Fruit fly (Drosophila melanogaster) whole organism, embryonic: ENCODE measurements around the gene CG3862.

Experiments
- Ada2b ChIP-seq: fragments of 200-800 bp; sonication (Bioruptor generic); IDR thresholded peaks from 2 replicates; pipeline ENCODE4 v1.3.6; 2022; ENCODE audit warnings: missing biosample characterization, missing genetic modification characterization
- Atf6 ChIP-seq: fragments of 200-800 bp; sonication (Bioruptor generic); IDR thresholded peaks from 2 replicates; pipeline ENCODE4 v1.3.6; 2022; ENCODE audit warnings: missing biosample characterization, missing genetic modification characterization
- CG10565 ChIP-seq: fragments of 200-800 bp; sonication (Bioruptor generic); optimal IDR thresholded peaks from 3 replicates; lab custom pipeline; 2016; ENCODE audit warnings: missing biosample characterization, mild to moderate bottlenecking, missing genetic modification characterization
- CG11085 ChIP-seq: fragments of 200-800 bp; sonication (Bioruptor generic); IDR thresholded peaks from 2 replicates; pipeline ENCODE4 v1.3.6; 2022; ENCODE audit warnings: missing biosample characterization, missing genetic modification characterization
- CG11723 ChIP-seq: fragments of 200-800 bp; sonication (Bioruptor generic); optimal IDR thresholded peaks from 2 replicates; lab custom pipeline; 2017; ENCODE audit warnings: missing biosample characterization, mild to moderate bottlenecking, missing genetic modification characterization
- CG14050 ChIP-seq: fragments of 200-800 bp; sonication (Bioruptor generic); IDR thresholded peaks from 3 replicates; pipeline ENCODE4 v1.3.6; 2022; ENCODE audit warnings: missing biosample characterization, missing genetic modification characterization
- CG15011 ChIP-seq: fragments of 200-800 bp; sonication (Bioruptor generic); optimal IDR thresholded peaks from 3 replicates; lab custom pipeline; 2018; ENCODE audit warnings: missing biosample characterization, mild to moderate bottlenecking, missing genetic modification characterization
- CG15073 ChIP-seq: fragments of 200-800 bp; sonication (Bioruptor generic); optimal IDR thresholded peaks from 2 replicates; lab custom pipeline; 2016; ENCODE audit warnings: missing biosample characterization, missing genetic modification characterization
- CG2120 ChIP-seq: fragments of 200-800 bp; sonication (Bioruptor generic); optimal IDR thresholded peaks from 3 replicates; lab custom pipeline; 2016; ENCODE audit warnings: missing biosample characterization, missing genetic modification characterization
- CG2678 ChIP-seq: fragments of 200-800 bp; sonication (Bioruptor generic); optimal IDR thresholded peaks from 3 replicates; lab custom pipeline; 2019; ENCODE audit warnings: missing biosample characterization, mild to moderate bottlenecking, missing genetic modification characterization, moderate library complexity
- CG31365 ChIP-seq: fragments of 200-800 bp; sonication (Bioruptor generic); optimal IDR thresholded peaks from 2 replicates; lab custom pipeline; 2018; ENCODE audit warnings: missing biosample characterization, mild to moderate bottlenecking, missing genetic modification characterization
- CG33213 ChIP-seq: fragments of 200-800 bp; sonication (Bioruptor generic); optimal IDR thresholded peaks from 3 replicates; lab custom pipeline; 2016; ENCODE audit warnings: missing biosample characterization, missing genetic modification characterization
- CG34224 ChIP-seq: fragments of 200-800 bp; sonication (Bioruptor generic); IDR thresholded peaks from 3 replicates; pipeline ENCODE4 v1.3.6; 2022; ENCODE audit warnings: missing biosample characterization, missing genetic modification characterization; ENCODE audit not compliant: partially characterized antibody
- CG3838 ChIP-seq: fragments of 200-800 bp; sonication (Bioruptor generic); optimal IDR thresholded peaks from 3 replicates; lab custom pipeline; 2016; ENCODE audit warnings: missing biosample characterization, missing genetic modification characterization
- CG3995 ChIP-seq: fragments of 200-800 bp; sonication (Bioruptor generic); optimal IDR thresholded peaks from 3 replicates; lab custom pipeline; 2016; ENCODE audit warnings: missing biosample characterization, missing genetic modification characterization
- CG4360 ChIP-seq: fragments of 200-800 bp; sonication (Bioruptor generic); IDR thresholded peaks from 2 replicates; pipeline ENCODE4 v1.3.6; 2022; ENCODE audit warnings: missing biosample characterization, missing genetic modification characterization
- CG6254 ChIP-seq: fragments of 200-800 bp; sonication (Bioruptor generic); optimal IDR thresholded peaks from 3 replicates; lab custom pipeline; 2017; ENCODE audit warnings: mild to moderate bottlenecking, missing biosample characterization, missing genetic modification reagents, missing genetic modification characterization
- CG8290 ChIP-seq, 3 experiments: fragments of 200-800 bp; sonication (Bioruptor generic); optimal IDR thresholded peaks; 2 replicates each; lab custom pipeline; 2016 to 2019; ENCODE audit warnings: missing biosample characterization in 3 of 3, missing genetic modification characterization in 3 of 3, mild to moderate bottlenecking in 2 of 3, moderate library complexity in 1 of 3
- CG8359 ChIP-seq: fragments of 200-800 bp; sonication (Bioruptor generic); optimal IDR thresholded peaks from 2 replicates; lab custom pipeline; 2017; ENCODE audit warnings: missing biosample characterization, mild to moderate bottlenecking, missing genetic modification characterization, borderline replicate concordance
- CG8924 ChIP-seq: fragments of 200-800 bp; optimal IDR thresholded peaks from 3 replicates; lab custom pipeline; 2019; ENCODE audit warnings: missing biosample characterization, mild to moderate bottlenecking, missing genetic modification characterization, moderate library complexity
- CG9609 ChIP-seq: fragments of 200-800 bp; sonication (Bioruptor generic); optimal IDR thresholded peaks from 3 replicates; lab custom pipeline; 2016; ENCODE audit warnings: missing biosample characterization, missing genetic modification characterization
- CHES-1-like ChIP-seq: fragments of 200-800 bp; sonication (Bioruptor generic); optimal IDR thresholded peaks from 2 replicates; lab custom pipeline; 2016; ENCODE audit warnings: missing biosample characterization, missing genetic modification characterization
- Opbp ChIP-seq: fragments of 200-800 bp; sonication (Bioruptor generic); IDR thresholded peaks from 3 replicates; pipeline ENCODE4 v1.3.6; 2022; ENCODE audit warnings: missing biosample characterization, missing genetic modification characterization; ENCODE audit not compliant: partially characterized antibody
- Sox100B ChIP-seq: fragments of 200-800 bp; sonication (Bioruptor generic); optimal IDR thresholded peaks from 3 replicates; lab custom pipeline; 2018; ENCODE audit warnings: missing biosample characterization, mild to moderate bottlenecking, missing genetic modification characterization
- Sox102F ChIP-seq: fragments of 200-800 bp; sonication (Bioruptor generic); optimal IDR thresholded peaks from 2 replicates; lab custom pipeline; 2018; ENCODE audit warnings: missing biosample characterization, mild to moderate bottlenecking, missing genetic modification characterization, moderate library complexity
- Ssrp ChIP-seq: fragments of 200-800 bp; sonication (Bioruptor generic); optimal IDR thresholded peaks from 2 replicates; lab custom pipeline; 2018; ENCODE audit warnings: missing biosample characterization, mild to moderate bottlenecking, missing genetic modification characterization, moderate library complexity
- Xrp1 ChIP-seq: fragments of 200-800 bp; sonication (Bioruptor generic); IDR thresholded peaks from 2 replicates; pipeline ENCODE4 v1.3.6; 2022; ENCODE audit warnings: missing biosample characterization, missing genetic modification characterization
- al ChIP-seq: fragments of 200-800 bp; sonication (Bioruptor generic); IDR thresholded peaks from 2 replicates; pipeline ENCODE4 v1.3.6; 2022; ENCODE audit warnings: missing biosample characterization, missing genetic modification characterization
- cas ChIP-seq: fragments of 200-800 bp; sonication (Bioruptor generic); IDR thresholded peaks from 2 replicates; pipeline ENCODE4 v1.3.6; 2022; ENCODE audit warnings: missing biosample characterization, missing genetic modification characterization
- corto ChIP-seq: fragments of 200-800 bp; sonication (Bioruptor generic); optimal IDR thresholded peaks from 2 replicates; lab custom pipeline; 2016; ENCODE audit warnings: missing biosample characterization, mild to moderate bottlenecking, missing genetic modification characterization, moderate library complexity
- croc ChIP-seq: fragments of 200-800 bp; sonication (Bioruptor generic); conservative IDR thresholded peaks from 3 replicates; pipeline ENCODE4 v1.3.6; 2022; ENCODE audit warnings: missing biosample characterization, missing genetic modification characterization
- dmrt11E ChIP-seq: fragments of 200-800 bp; sonication (Bioruptor generic); optimal IDR thresholded peaks from 3 replicates; lab custom pipeline; 2018; ENCODE audit warnings: missing biosample characterization, mild to moderate bottlenecking, missing genetic modification characterization, moderate library complexity
- esg ChIP-seq: fragments of 200-800 bp; sonication (Bioruptor generic); conservative IDR thresholded peaks from 2 replicates; pipeline ENCODE4 v1.3.6; 2022; ENCODE audit warnings: missing biosample characterization, missing genetic modification characterization
- fru ChIP-seq: fragments of >200 bp; optimal IDR thresholded peaks from 2 replicates; lab custom pipeline; 2017
- ftz-f1 ChIP-seq: fragments of 200-800 bp; sonication (Bioruptor generic); optimal IDR thresholded peaks from 2 replicates; lab custom pipeline; 2016; ENCODE audit warnings: missing biosample characterization, missing genetic modification characterization
- gt ChIP-seq: fragments of 200-800 bp; sonication (Bioruptor generic); IDR thresholded peaks from 2 replicates; pipeline ENCODE4 v1.3.6; 2022; ENCODE audit warnings: missing biosample characterization, missing genetic modification characterization
- her ChIP-seq: fragments of 200-800 bp; sonication (Bioruptor generic); optimal IDR thresholded peaks from 2 replicates; lab custom pipeline; 2016; ENCODE audit warnings: missing biosample characterization, missing genetic modification characterization
- jing ChIP-seq: fragments of 200-800 bp; sonication (Bioruptor generic); optimal IDR thresholded peaks from 2 replicates; lab custom pipeline; 2018; ENCODE audit warnings: missing biosample characterization, mild to moderate bottlenecking, missing genetic modification characterization
- kni ChIP-seq: fragments of 200-800 bp; sonication (Bioruptor generic); optimal IDR thresholded peaks from 3 replicates; lab custom pipeline; 2017; ENCODE audit warnings: mild to moderate bottlenecking, missing biosample characterization, missing genetic modification reagents, missing genetic modification characterization
- lilli ChIP-seq: fragments of 200-800 bp; sonication (Bioruptor generic); optimal IDR thresholded peaks from 3 replicates; lab custom pipeline; 2016; ENCODE audit warnings: missing biosample characterization, missing genetic modification characterization
- nerfin-2 ChIP-seq: fragments of 200-800 bp; sonication (Bioruptor generic); IDR thresholded peaks from 2 replicates; pipeline ENCODE4 v1.3.6; 2022; ENCODE audit warnings: missing biosample characterization, missing genetic modification characterization; ENCODE audit not compliant: partially characterized antibody
- org-1 ChIP-seq: fragments of 200-800 bp; sonication (Bioruptor generic); optimal IDR thresholded peaks from 2 replicates; lab custom pipeline; 2017; ENCODE audit warnings: missing biosample characterization, missing genetic modification characterization
- otp ChIP-seq: fragments of 200-800 bp; sonication (Bioruptor generic); IDR thresholded peaks from 3 replicates; pipeline ENCODE4, ENCODE4 v1.3.6; 2022; ENCODE audit warnings: missing biosample characterization, missing genetic modification characterization
- p53 ChIP-seq: fragments of 200-800 bp; sonication (Bioruptor generic); optimal IDR thresholded peaks from 2 replicates; lab custom pipeline; 2016; ENCODE audit warnings: missing biosample characterization, missing genetic modification characterization
- row ChIP-seq: fragments of 200-800 bp; sonication (Bioruptor generic); IDR thresholded peaks from 3 replicates; pipeline ENCODE4 v1.3.6; 2022; ENCODE audit warnings: missing biosample characterization, missing genetic modification characterization
- salm ChIP-seq: fragments of 200-800 bp; sonication (Bioruptor generic); optimal IDR thresholded peaks from 2 replicates; lab custom pipeline; 2018; ENCODE audit warnings: missing biosample characterization, mild to moderate bottlenecking, missing genetic modification characterization
- shn ChIP-seq: fragments of 200-800 bp; sonication (Bioruptor generic); optimal IDR thresholded peaks from 3 replicates; lab custom pipeline; 2016; ENCODE audit warnings: missing biosample characterization, missing genetic modification characterization
- slou ChIP-seq: fragments of 200-800 bp; sonication (Bioruptor generic); optimal IDR thresholded peaks from 3 replicates; lab custom pipeline; 2016; ENCODE audit warnings: missing biosample characterization, missing genetic modification characterization
- ssp ChIP-seq: fragments of 200-800 bp; sonication (Bioruptor generic); IDR thresholded peaks from 2 replicates; pipeline ENCODE4 v1.3.6; 2022; ENCODE audit warnings: missing biosample characterization, missing genetic modification characterization
- stc ChIP-seq: fragments of 200-800 bp; sonication (Bioruptor generic); IDR thresholded peaks from 2 replicates; pipeline ENCODE4 v1.3.6; 2022; ENCODE audit warnings: missing biosample characterization, missing genetic modification characterization
- toy ChIP-seq: fragments of 200-800 bp; sonication (Bioruptor generic); IDR thresholded peaks from 2 replicates; pipeline ENCODE4 v1.3.6; 2022; ENCODE audit warnings: missing biosample characterization, missing genetic modification characterization
- wor ChIP-seq: fragments of 200-800 bp; sonication (Bioruptor generic); IDR thresholded peaks from 2 replicates; pipeline ENCODE4 v1.3.6; 2022; ENCODE audit warnings: missing biosample characterization, missing genetic modification characterization

The CG3862 gene

DNA sequence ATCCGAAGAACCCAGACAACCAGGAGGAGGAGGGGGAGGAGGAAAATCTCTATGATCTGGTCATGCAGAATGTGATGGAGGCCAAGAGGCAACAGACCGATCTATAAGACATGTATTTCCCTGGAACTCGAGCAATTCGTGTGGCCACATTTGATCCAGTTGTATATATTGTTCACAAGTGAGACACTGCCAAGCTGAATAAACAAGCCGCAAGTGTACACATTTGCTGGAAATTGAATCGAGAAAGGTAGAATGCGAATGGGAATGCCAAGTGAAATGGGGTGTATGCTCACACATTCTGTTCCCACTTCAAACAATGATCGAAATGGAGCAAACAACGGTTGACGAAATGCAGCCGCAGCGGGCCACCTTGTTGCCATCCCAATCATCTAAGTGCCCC, 30.3 kb upstream of the CG3862 start (continued):
- TF ChIP-seq CG15011 (GFP tag; lab: Kevin White, UChicago) (no peak), CG15073 (GFP tag; lab: Kevin White, UChicago) (no peak), row (GFP tag; lab: Robert Waterston, UW) (no peak), Opbp (no peak), CHES-1-like (GFP tag; lab: Kevin White, UChicago) (no peak), stc (peak; percentile 28; the same call in 1 of the 2 replicates), p53 (GFP tag; lab: Kevin White, UChicago) (no peak), CG34224 (GFP tag; lab: Robert Waterston, UW) (no peak), CG6254 (GFP tag; lab: Kevin White, UChicago) (peak; percentile 21), lilli (GFP tag; lab: Kevin White, UChicago) (no peak), CG31365 (tag; lab: Kevin White, UChicago) (peak; percentile 30), shn (GFP tag; lab: Kevin White, UChicago) (no peak), ssp (GFP tag; lab: Robert Waterston, UW) (no peak), ftz-f1 (GFP tag; lab: Kevin White, UChicago) (no peak), Atf6 (no peak; the same call in 1 of the 2 replicates), CG8290 (GFP tag; optimal IDR thresholded peaks at IDR 0.05; lab: Kevin White, UChicago) (no peak), CG8290 (tag; optimal IDR thresholded peaks at IDR 0.05; lab: Kevin White, UChicago) (peak in 1 of 2 experiments; percentile 68), dmrt11E (tag; lab: Kevin White, UChicago) (no peak), CG14050 (GFP tag; lab: Robert Waterston, UW) (no peak), her (GFP tag; lab: Kevin White, UChicago) (no peak), Ssrp (tag; lab: Kevin White, UChicago) (no peak), CG8924 (tag; lab: Kevin White, UChicago) (no peak), jing (GFP tag; lab: Kevin White, UChicago) (no peak), Sox102F (GFP tag; lab: Kevin White, UChicago) (no peak), kni (GFP tag; lab: Kevin White, UChicago) (peak; percentile 50), org-1 (GFP tag; lab: Kevin White, UChicago) (no peak), esg (GFP tag; lab: Robert Waterston, UW) (no peak), CG33213 (GFP tag; lab: Kevin White, UChicago) (peak; percentile 3), CG9609 (no peak), toy (GFP tag; lab: Robert Waterston, UW) (no peak), al (GFP tag; lab: Robert Waterston, UW) (no peak), Xrp1 (GFP tag; lab: Robert Waterston, UW) (peak; percentile 59), CG2120 (GFP tag; lab: Kevin White, UChicago) (peak; percentile 33), gt (GFP tag; lab: Robert Waterston, UW) (no peak), slou (GFP tag; lab: Kevin White, UChicago) (no peak), salm (tag; lab: Kevin White, UChicago) (no peak), nerfin-2 (GFP tag; lab: Robert Waterston, UW) (no peak), cas (no peak), Ada2b (no peak), fru (no peak), CG2678 (tag; lab: Kevin White, UChicago) (peak; percentile 41), CG3995 (GFP tag; lab: Kevin White, UChicago) (no peak), croc (GFP tag; lab: Robert Waterston, UW) (no peak), CG4360 (GFP tag; lab: Robert Waterston, UW) (no peak), CG3838 (no peak), CG11723 (GFP tag; lab: Kevin White, UChicago) (no peak), otp (0 out of 3 replicates have a peak, but pooled peaks have one; percentile 50), CG11085 (GFP tag; lab: Robert Waterston, UW) (no peak), CG10565 (GFP tag; lab: Kevin White, UChicago) (no peak), Sox100B (no peak), CG8359 (GFP tag; lab: Kevin White, UChicago) (no peak), corto (GFP tag; lab: Kevin White, UChicago) (no peak), wor (no peak)
